Worm (Caenorhabditis elegans) whole organism, L2 larva: ENCODE results near the gene clec-58.

Experiments used
- C34F6.9 ChIP-seq: fragments of 150-350 bp; optimal IDR thresholded peaks from 2 replicates; lab custom pipeline; 2014; ENCODE audit warnings: missing biosample characterization, missing genetic modification characterization
- R02D3.7 ChIP-seq: fragments of 150-350 bp; optimal IDR thresholded peaks from 2 replicates; lab custom pipeline; 2014; ENCODE audit warnings: missing biosample characterization, missing genetic modification characterization
- Y55F3AM.14 ChIP-seq: fragments of 200-800 bp; sonication (Bioruptor generic); optimal IDR thresholded peaks from 2 replicates; lab custom pipeline; 2018; ENCODE audit warnings: mild to moderate bottlenecking, missing genetic modification characterization, missing compliant biosample characterization
- alr-1 ChIP-seq: fragments of 150-350 bp; optimal IDR thresholded peaks from 2 replicates; lab custom pipeline; 2014; ENCODE audit warnings: missing biosample characterization, missing genetic modification characterization
- aly-2 ChIP-seq: fragments of 150-350 bp; optimal IDR thresholded peaks from 2 replicates; lab custom pipeline; 2014; ENCODE audit warnings: missing biosample characterization, missing genetic modification characterization
- blmp-1 ChIP-seq: sonication (generic microtip); optimal IDR thresholded peaks from 2 replicates; lab custom pipeline; 2017; ENCODE audit warnings: missing genetic modification characterization, mild to moderate bottlenecking, missing compliant biosample characterization, antibody characterized with exemption, moderate library complexity; ENCODE audit not compliant: insufficient read depth
- ceh-82 ChIP-seq: fragments of 150-350 bp; optimal IDR thresholded peaks from 2 replicates; lab custom pipeline; 2014; ENCODE audit warnings: missing biosample characterization, missing genetic modification characterization
- crh-2 ChIP-seq: sonication (generic microtip); optimal IDR thresholded peaks from 2 replicates; lab custom pipeline; 2017; ENCODE audit warnings: missing biosample characterization, missing genetic modification characterization
- dmd-4 ChIP-seq: sonication (generic microtip); optimal IDR thresholded peaks from 2 replicates; lab custom pipeline; 2017; ENCODE audit warnings: missing biosample characterization, missing genetic modification characterization
- elt-1 ChIP-seq: fragments of 150-350 bp; optimal IDR thresholded peaks from 2 replicates; lab custom pipeline; 2014; ENCODE audit warnings: missing biosample characterization, missing genetic modification characterization
- elt-3 ChIP-seq: sonication (generic microtip); optimal IDR thresholded peaks from 2 replicates; lab custom pipeline; 2017; ENCODE audit warnings: missing biosample characterization, missing genetic modification characterization
- fos-1 ChIP-seq: fragments of 150-350 bp; optimal IDR thresholded peaks from 2 replicates; lab custom pipeline; 2014; ENCODE audit warnings: missing biosample characterization, missing genetic modification characterization
- gmeb-1 ChIP-seq: fragments of 150-350 bp; optimal IDR thresholded peaks from 2 replicates; lab custom pipeline; 2014; ENCODE audit warnings: missing biosample characterization, missing genetic modification characterization
- lin-11 ChIP-seq: fragments of 150-350 bp; sonication (generic microtip); optimal IDR thresholded peaks from 2 replicates; lab custom pipeline; 2014; ENCODE audit warnings: missing biosample characterization, missing genetic modification characterization, inconsistent platforms, mixed read lengths
- lin-13 ChIP-seq: fragments of 150-350 bp; optimal IDR thresholded peaks from 2 replicates; lab custom pipeline; 2014; ENCODE audit warnings: missing biosample characterization, missing genetic modification reagents, missing genetic modification characterization
- lin-39 ChIP-seq: fragments of 150-350 bp; optimal IDR thresholded peaks from 2 replicates; lab custom pipeline; 2014; ENCODE audit warnings: missing biosample characterization, missing genetic modification reagents, missing genetic modification characterization
- lsy-2 ChIP-seq, 2 experiments: fragments of 150-350 bp in 1 of 2; sonication (generic microtip) in 1 of 2; optimal IDR thresholded peaks; 2 replicates each; lab custom pipeline; 2014 to 2017; ENCODE audit warnings: missing biosample characterization in 2 of 2, missing genetic modification characterization in 2 of 2
- mab-5 ChIP-seq: fragments of 150-350 bp; optimal IDR thresholded peaks from 2 replicates; lab custom pipeline; 2014; ENCODE audit warnings: missing biosample characterization, missing genetic modification characterization
- mbf-1 ChIP-seq: sonication (generic microtip); optimal IDR thresholded peaks from 2 replicates; lab custom pipeline; 2017; ENCODE audit warnings: missing biosample characterization, missing genetic modification characterization
- mdl-1 ChIP-seq, 2 experiments: fragments of 150-350 bp in 1 of 2; sonication (generic microtip) in 1 of 2; optimal IDR thresholded peaks; 2 replicates each; lab custom pipeline; 2017; ENCODE audit warnings: missing biosample characterization in 2 of 2, missing genetic modification characterization in 2 of 2
- nhr-10 ChIP-seq: sonication (generic microtip); optimal IDR thresholded peaks from 2 replicates; lab custom pipeline; 2017; ENCODE audit warnings: missing biosample characterization, missing genetic modification characterization
- nhr-12 ChIP-seq: fragments of 150-350 bp; optimal IDR thresholded peaks from 2 replicates; lab custom pipeline; 2014; ENCODE audit warnings: missing biosample characterization, missing genetic modification characterization
- nhr-129 ChIP-seq: fragments of 150-350 bp; optimal IDR thresholded peaks from 2 replicates; lab custom pipeline; 2014; ENCODE audit warnings: missing biosample characterization, missing genetic modification characterization
- nhr-21 ChIP-seq: fragments of 150-350 bp; optimal IDR thresholded peaks from 2 replicates; lab custom pipeline; 2014; ENCODE audit warnings: missing biosample characterization, missing genetic modification characterization
- nhr-23 ChIP-seq: fragments of 150-350 bp; optimal IDR thresholded peaks from 2 replicates; lab custom pipeline; 2014; ENCODE audit warnings: missing biosample characterization, missing genetic modification reagents, missing genetic modification characterization
- nhr-25 ChIP-seq: fragments of 150-350 bp; sonication (generic microtip); optimal IDR thresholded peaks from 3 replicates; lab custom pipeline; 2014; ENCODE audit warnings: missing biosample characterization, missing genetic modification characterization
- nhr-6 ChIP-seq: fragments of 150-350 bp; optimal IDR thresholded peaks from 2 replicates; lab custom pipeline; 2014; ENCODE audit warnings: missing biosample characterization, missing genetic modification characterization
- sem-4 ChIP-seq: fragments of 150-350 bp; optimal IDR thresholded peaks from 2 replicates; lab custom pipeline; 2014; ENCODE audit warnings: missing biosample characterization, missing genetic modification reagents, missing genetic modification characterization
- sma-3 ChIP-seq: sonication (generic microtip); optimal IDR thresholded peaks from 2 replicates; lab custom pipeline; 2016; ENCODE audit warnings: missing genetic modification reagents, missing genetic modification characterization, missing compliant biosample characterization
- sma-9 ChIP-seq, 2 experiments: fragments of 150-350 bp in 1 of 2; sonication (generic microtip) in 1 of 2; optimal IDR thresholded peaks; 2 replicates each; lab custom pipeline; 2014 to 2016; ENCODE audit warnings: missing genetic modification characterization in 2 of 2, mild to moderate bottlenecking in 1 of 2, missing biosample characterization in 1 of 2, missing compliant biosample characterization in 1 of 2, missing genetic modification reagents in 1 of 2, moderate library complexity in 1 of 2
- snpc-4 ChIP-seq: fragments of 150-350 bp; optimal IDR thresholded peaks from 2 replicates; lab custom pipeline; 2014; ENCODE audit warnings: missing biosample characterization, missing genetic modification characterization
- unc-39 ChIP-seq: fragments of 150-350 bp; optimal IDR thresholded peaks from 2 replicates; lab custom pipeline; 2014; ENCODE audit warnings: missing biosample characterization, missing genetic modification characterization
- unc-55 ChIP-seq: fragments of 150-350 bp; sonication (generic microtip); optimal IDR thresholded peaks from 3 replicates; lab custom pipeline; 2014; ENCODE audit warnings: missing biosample characterization, missing genetic modification reagents, missing genetic modification characterization
- unc-62 ChIP-seq: fragments of 150-350 bp; optimal IDR thresholded peaks from 2 replicates; lab custom pipeline; 2014; ENCODE audit warnings: missing biosample characterization, missing genetic modification reagents, missing genetic modification characterization
- zag-1 ChIP-seq: fragments of 150-350 bp; optimal IDR thresholded peaks from 2 replicates; lab custom pipeline; 2014; ENCODE audit warnings: missing biosample characterization, missing genetic modification characterization
- ztf-1 ChIP-seq: fragments of 200-800 bp; sonication (Bioruptor generic); conservative IDR thresholded peaks from 2 replicates; pipeline ENCODE4 v1.3.6; 2022; ENCODE audit warnings: missing genetic modification characterization, missing compliant biosample characterization
- ztf-4 ChIP-seq: fragments of 150-350 bp; optimal IDR thresholded peaks from 2 replicates; lab custom pipeline; 2014; ENCODE audit warnings: missing biosample characterization, missing genetic modification characterization

clec-58 gene

ce11 chrII:10461207-10461606 lies 14.7 kb downstream of the clec-58 start, which contains the start of gene ZK673.5:
Gene ZK673.5, plus strand, starts transcription at chrII:10461507.
- TF ChIP-seq sem-4 (tag; lab: Kevin White, UChicago), result no peak
- TF ChIP-seq unc-62 (GFP tag; lab: Kevin White, UChicago), result no peak
- TF ChIP-seq unc-55 (GFP tag; lab: Kevin White, UChicago), result no peak
- TF ChIP-seq lin-13 (GFP tag; lab: Kevin White, UChicago), result no peak
- TF ChIP-seq aly-2 (tag; lab: Kevin White, UChicago), result no peak
- TF ChIP-seq ztf-4, result no peak
- TF ChIP-seq nhr-23 (tag; lab: Kevin White, UChicago), result no peak
- no peak for TF ChIP-seq snpc-4 (tag; lab: Kevin White, UChicago)
- TF ChIP-seq blmp-1 (tag; lab: Kevin White, UChicago), result no peak
- no peak for TF ChIP-seq nhr-12 (tag; lab: Kevin White, UChicago)
- TF ChIP-seq R02D3.7 (tag; lab: Kevin White, UChicago), result no peak
- no peak for TF ChIP-seq lsy-2 (tag; optimal IDR thresholded peaks at IDR 0.05; lab: Kevin White, UChicago)

ce11 chrII:10456979-10457378 lies 19.0 kb downstream of the clec-58 start, which contains the start of gene ZK673.11:
Gene ZK673.11, plus strand, starts transcription at chrII:10457279.
- TF ChIP-seq lin-39 (tag; lab: Kevin White, UChicago), result no peak
- TF ChIP-seq alr-1 (tag; lab: Kevin White, UChicago), result no peak
- TF ChIP-seq R02D3.7 (tag; lab: Kevin White, UChicago), result no peak
- no peak for TF ChIP-seq ztf-1 (GFP tag; lab: Robert Waterston, UW)
- TF ChIP-seq, all 48 proteins: peak for 0

- TF ChIP-seq unc-62 (GFP tag; lab: Kevin White, UChicago) (no peak), R02D3.7 (tag; lab: Kevin White, UChicago) (no peak), fos-1 (tag; lab: Kevin White, UChicago) (no peak), nhr-10 (tag; lab: Kevin White, UChicago) (no peak), mbf-1 (tag; lab: Kevin White, UChicago) (no peak), mab-5 (tag; lab: Kevin White, UChicago) (no peak), lin-13 (GFP tag; lab: Kevin White, UChicago) (no peak), unc-39 (tag; lab: Kevin White, UChicago) (no peak)
Observed at ce11 chrII:10452620-10453019, 23.3 kb downstream of the clec-58 start, which contains the start of gene ZK673.4. Gene ZK673.4, plus strand, starts transcription at chrII:10452920.

ce11 chrII:10450335-10450734 lies 25.6 kb downstream of the clec-58 start:
- TF ChIP-seq crh-2 (peak; percentile 23), snpc-4 (tag; lab: Kevin White, UChicago) (no peak), ceh-82 (tag; lab: Kevin White, UChicago) (no peak), nhr-25 (tag; lab: Kevin White, UChicago) (peak; percentile 36), mdl-1 (tag; optimal IDR thresholded peaks at IDR 0.05; lab: Kevin White, UChicago) (no peak), gmeb-1 (tag; lab: Kevin White, UChicago) (no peak), unc-55 (GFP tag; lab: Kevin White, UChicago) (peak; percentile 14), nhr-6 (tag; lab: Kevin White, UChicago) (peak; percentile 15), nhr-21 (tag; lab: Kevin White, UChicago) (peak; percentile 24), sma-3 (GFP tag; lab: Kevin White, UChicago) (no peak), ztf-1 (GFP tag; lab: Robert Waterston, UW) (no peak), lsy-2 (tag; optimal IDR thresholded peaks at IDR 0.05; lab: Kevin White, UChicago) (peak in 1 of 2 experiments; percentile 28), nhr-129 (tag; lab: Kevin White, UChicago) (peak; percentile 0), C34F6.9 (tag; lab: Kevin White, UChicago) (peak; percentile 49), fos-1 (tag; lab: Kevin White, UChicago) (no peak), elt-3 (no peak), sma-9 (GFP tag; optimal IDR thresholded peaks at IDR 0.05; lab: Kevin White, UChicago) (peak; percentile 12), sma-9 (tag; optimal IDR thresholded peaks at IDR 0.05; lab: Kevin White, UChicago) (no peak), ztf-4 (peak; percentile 60)

ce11 chrII:10449707-10450106 lies 26.2 kb downstream of the clec-58 start, which contains the start of gene lin-56:
Gene lin-56, plus strand, starts transcription at chrII:10450007.
- TF ChIP-seq dmd-4 (tag; lab: Kevin White, UChicago), result no peak
- TF ChIP-seq unc-39 (tag; lab: Kevin White, UChicago), result no peak
- no peak for TF ChIP-seq fos-1 (tag; lab: Kevin White, UChicago)
- no peak for TF ChIP-seq elt-1 (tag; lab: Kevin White, UChicago)
- no peak for TF ChIP-seq nhr-25 (tag; lab: Kevin White, UChicago)
- TF ChIP-seq sma-9 (GFP tag; optimal IDR thresholded peaks at IDR 0.05; lab: Kevin White, UChicago), result no peak
- TF ChIP-seq sma-9 (tag; optimal IDR thresholded peaks at IDR 0.05; lab: Kevin White, UChicago), result no peak
- TF ChIP-seq ztf-4, result no peak
- TF ChIP-seq elt-3, result no peak
- TF ChIP-seq unc-62 (GFP tag; lab: Kevin White, UChicago), result no peak
- no peak for TF ChIP-seq unc-55 (GFP tag; lab: Kevin White, UChicago)
- TF ChIP-seq lin-11, result no peak
- TF ChIP-seq nhr-12 (tag; lab: Kevin White, UChicago), result no peak
- TF ChIP-seq zag-1, result no peak
- no peak for TF ChIP-seq Y55F3AM.14 (GFP tag; lab: Kevin White, UChicago)
